Comparison of ENCODE assay signal across 5 worm cellular contexts in the genomic region with DNA sequence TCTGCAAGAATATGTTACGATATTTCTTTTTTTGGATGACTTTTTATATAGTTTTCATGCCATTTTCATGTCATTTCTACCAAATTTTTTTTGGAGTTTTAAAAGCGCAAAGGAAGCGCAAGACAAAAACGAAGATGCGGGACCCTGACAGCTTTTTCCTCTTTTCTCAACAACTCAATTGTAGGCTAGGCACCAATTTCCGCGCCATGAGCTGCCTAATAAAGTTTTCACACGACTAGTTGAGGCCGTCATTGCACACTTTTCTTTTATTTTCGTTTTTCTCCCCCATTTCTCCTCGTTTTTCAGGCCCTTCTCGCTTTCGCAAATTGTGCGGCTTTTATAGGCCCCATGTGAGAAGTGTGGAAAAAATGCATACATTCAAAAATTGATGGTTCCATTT.
TF ChIP-seq lines count a peak whose summit lies in the region.

No protein-coding gene starts in this region.

TF ChIP-seq in whole organism, L1 larva, 84 proteins besides CTCF, POLR2A, EP300 and RAD21:
- TF ChIP-seq pqm-1 (tag; optimal IDR thresholded peaks at IDR 0.05; lab: Kevin White, UChicago) (no peak), ces-1 (GFP tag; optimal IDR thresholded peaks at IDR 0.05; lab: Kevin White, UChicago) (peak; percentile 37), dpl-1 (GFP tag; optimal IDR thresholded peaks at IDR 0.05; lab: Kevin White, UChicago) (no peak), fkh-10 (GFP tag; optimal IDR thresholded peaks at IDR 0.05; lab: Kevin White, UChicago) (peak; percentile 78), unc-62 (GFP tag; optimal IDR thresholded peaks at IDR 0.05; lab: Kevin White, UChicago) (no peak), lin-39 (tag; optimal IDR thresholded peaks at IDR 0.05; lab: Kevin White, UChicago) (no peak), lin-14 (GFP tag; optimal IDR thresholded peaks at IDR 0.05; lab: Kevin White, UChicago) (peak; percentile 67)

TF ChIP-seq in whole organism, L3 larva, 47 proteins besides CTCF, POLR2A, EP300 and RAD21:
- TF ChIP-seq fkh-10 (GFP tag; optimal IDR thresholded peaks at IDR 0.05; lab: Kevin White, UChicago) = peak; percentile 32
- no peak for TF ChIP-seq nhr-25 (tag; optimal IDR thresholded peaks at IDR 0.05; lab: Kevin White, UChicago)

TF ChIP-seq in whole organism, L4 larva, 104 proteins besides CTCF, POLR2A, EP300 and RAD21:
- TF ChIP-seq fkh-10 (GFP tag; optimal IDR thresholded peaks at IDR 0.05; lab: Kevin White, UChicago) (peak; percentile 34), ctbp-1 (GFP tag; IDR thresholded peaks at IDR 0.05; lab: Robert Waterston, UW) (0 out of 2 replicates have a peak, but pooled peaks have one; percentile 47), ceh-82 (tag; optimal IDR thresholded peaks at IDR 0.05; lab: Kevin White, UChicago) (no peak), ces-1 (GFP tag; optimal IDR thresholded peaks at IDR 0.05; lab: Kevin White, UChicago) (peak; percentile 11), hlh-30 (tag; optimal IDR thresholded peaks at IDR 0.05; lab: Kevin White, UChicago; ENCODE audit: insufficient read depth) (no peak), mxl-2 (GFP tag; conservative IDR thresholded peaks at IDR 0.05; lab: Robert Waterston, UW) (no peak)

TF ChIP-seq in whole organism, late embryonic, 69 proteins besides CTCF, POLR2A, EP300 and RAD21:
- TF ChIP-seq elt-2 (tag; optimal IDR thresholded peaks at IDR 0.05; lab: Kevin White, UChicago) (no peak), nfya-1 (tag; optimal IDR thresholded peaks at IDR 0.05; lab: Kevin White, UChicago) (no peak), npax-4 (tag; optimal IDR thresholded peaks at IDR 0.05; lab: Kevin White, UChicago) (no peak), unc-42 (tag; optimal IDR thresholded peaks at IDR 0.05; lab: Kevin White, UChicago) (peak; percentile 94)

TF ChIP-seq in whole organism, mixed stage, embryonic, 35 proteins besides CTCF, POLR2A, EP300 and RAD21:
- TF ChIP-seq ces-1 (GFP tag; optimal IDR thresholded peaks at IDR 0.05; lab: Kevin White, UChicago) = peak; percentile 87
- no peak for TF ChIP-seq unc-39 (tag; optimal IDR thresholded peaks at IDR 0.05; lab: Kevin White, UChicago)
